Worm (Caenorhabditis elegans) whole organism, late embryonic: ENCODE measurements around the gene C07E3.10.

Source experiments
- C08G9.2 ChIP-seq: sonication (generic microtip); optimal IDR thresholded peaks from 2 replicates; lab custom pipeline; 2016; ENCODE audit warnings: mild to moderate bottlenecking, missing genetic modification characterization, moderate library complexity, missing compliant biosample characterization
- C38D4.7 ChIP-seq: fragments of 200-800 bp; sonication (Bioruptor generic); optimal IDR thresholded peaks from 2 replicates; lab custom pipeline; 2018; ENCODE audit warnings: mild to moderate bottlenecking, missing genetic modification characterization, moderate library complexity, missing compliant biosample characterization
- F13H6.1 ChIP-seq: sonication (generic microtip); optimal IDR thresholded peaks from 2 replicates; lab custom pipeline; 2016; ENCODE audit warnings: missing genetic modification characterization, missing compliant biosample characterization
- K09A11.1 ChIP-seq: sonication (generic microtip); optimal IDR thresholded peaks from 2 replicates; lab custom pipeline; 2017; ENCODE audit warnings: antibody characterized with exemption, mild to moderate bottlenecking, missing genetic modification characterization, missing compliant biosample characterization; ENCODE audit not compliant: insufficient read depth
- T23F11.4 ChIP-seq: fragments of 200-800 bp; sonication (Bioruptor generic); optimal IDR thresholded peaks from 2 replicates; lab custom pipeline; 2018; ENCODE audit warnings: mild to moderate bottlenecking, missing genetic modification characterization, missing compliant biosample characterization
- Y22D7AL.16 ChIP-seq: sonication (generic microtip); optimal IDR thresholded peaks from 2 replicates; lab custom pipeline; 2016; ENCODE audit warnings: missing genetic modification characterization, missing compliant biosample characterization
- ahr-1 ChIP-seq: sonication (generic microtip); optimal IDR thresholded peaks from 2 replicates; lab custom pipeline; 2016; ENCODE audit warnings: missing genetic modification characterization, missing compliant biosample characterization
- ama-1 ChIP-seq: fragments of 150-350 bp; optimal IDR thresholded peaks from 2 replicates; lab custom pipeline; 2014
- ceh-18 ChIP-seq: sonication (generic microtip); optimal IDR thresholded peaks from 2 replicates; lab custom pipeline; 2016; ENCODE audit warnings: missing genetic modification characterization, missing compliant biosample characterization
- ceh-2 ChIP-seq: sonication (generic microtip); optimal IDR thresholded peaks from 2 replicates; lab custom pipeline; 2016; ENCODE audit warnings: missing genotype, missing genetic modification characterization, missing compliant biosample characterization
- ceh-22 ChIP-seq: sonication (generic microtip); optimal IDR thresholded peaks from 2 replicates; lab custom pipeline; 2017; ENCODE audit warnings: missing biosample characterization, missing genetic modification characterization
- ceh-30 ChIP-seq: fragments of 150-350 bp; optimal IDR thresholded peaks from 2 replicates; lab custom pipeline; 2014; ENCODE audit warnings: missing biosample characterization, missing genetic modification characterization
- ceh-34 ChIP-seq: sonication (generic microtip); optimal IDR thresholded peaks from 2 replicates; lab custom pipeline; 2016; ENCODE audit warnings: mild to moderate bottlenecking, missing genetic modification characterization, missing compliant biosample characterization
- ceh-45 ChIP-seq: fragments of 200-800 bp; sonication (Bioruptor generic); IDR thresholded peaks from 2 replicates; pipeline ENCODE4 v1.3.6; 2022; ENCODE audit warnings: missing genetic modification reagents, missing genetic modification characterization, missing compliant biosample characterization
- ceh-48 ChIP-seq: sonication (generic microtip); optimal IDR thresholded peaks from 2 replicates; lab custom pipeline; 2016; ENCODE audit warnings: missing genetic modification characterization, inconsistent platforms, missing compliant biosample characterization
- ceh-6 ChIP-seq: fragments of 200-800 bp; sonication (Bioruptor generic); optimal IDR thresholded peaks from 2 replicates; lab custom pipeline; 2018; ENCODE audit warnings: mild to moderate bottlenecking, missing genetic modification characterization, missing compliant biosample characterization
- che-1 ChIP-seq: sonication (generic microtip); optimal IDR thresholded peaks from 2 replicates; lab custom pipeline; 2016; ENCODE audit warnings: mild to moderate bottlenecking, missing genetic modification characterization, missing compliant biosample characterization
- dmd-4 ChIP-seq: sonication (generic microtip); optimal IDR thresholded peaks from 2 replicates; lab custom pipeline; 2016; ENCODE audit warnings: borderline replicate concordance, missing genetic modification characterization, missing compliant biosample characterization
- elt-4 ChIP-seq: sonication (generic microtip); optimal IDR thresholded peaks from 2 replicates; lab custom pipeline; 2016; ENCODE audit warnings: missing genetic modification characterization, missing compliant biosample characterization
- ets-4 ChIP-seq: sonication (generic microtip); optimal IDR thresholded peaks from 2 replicates; lab custom pipeline; 2016; ENCODE audit warnings: missing genetic modification characterization, missing compliant biosample characterization
- eyg-1 ChIP-seq: sonication (generic microtip); optimal IDR thresholded peaks from 2 replicates; lab custom pipeline; 2016; ENCODE audit warnings: missing genotype, missing genetic modification characterization, missing compliant biosample characterization
- fax-1 ChIP-seq: sonication (generic microtip); optimal IDR thresholded peaks from 2 replicates; lab custom pipeline; 2016; ENCODE audit warnings: missing genotype, missing genetic modification characterization, missing compliant biosample characterization
- fkh-10 ChIP-seq: fragments of 150-350 bp; optimal IDR thresholded peaks from 2 replicates; lab custom pipeline; 2014; ENCODE audit warnings: missing biosample characterization, missing genetic modification reagents, missing genetic modification characterization
- fkh-6 ChIP-seq: sonication (generic microtip); optimal IDR thresholded peaks from 2 replicates; lab custom pipeline; 2016; ENCODE audit warnings: missing genetic modification characterization, missing compliant biosample characterization
- gmeb-2 ChIP-seq: sonication (generic microtip); optimal IDR thresholded peaks from 2 replicates; lab custom pipeline; 2016; ENCODE audit warnings: missing genetic modification characterization, inconsistent platforms, missing compliant biosample characterization
- hlh-13 ChIP-seq: fragments of 200-800 bp; sonication (Bioruptor generic); optimal IDR thresholded peaks from 2 replicates; lab custom pipeline; 2018; ENCODE audit warnings: mild to moderate bottlenecking, missing genetic modification characterization, missing compliant biosample characterization
- hlh-15 ChIP-seq: sonication (generic microtip); optimal IDR thresholded peaks from 2 replicates; lab custom pipeline; 2016; ENCODE audit warnings: missing genetic modification characterization, missing compliant biosample characterization
- hlh-30 ChIP-seq: sonication (generic microtip); optimal IDR thresholded peaks from 2 replicates; lab custom pipeline; 2017; ENCODE audit warnings: antibody characterized with exemption, missing genetic modification characterization, missing compliant biosample characterization; ENCODE audit not compliant: insufficient read depth
- hlh-6 ChIP-seq: sonication (generic microtip); optimal IDR thresholded peaks from 2 replicates; lab custom pipeline; 2016; ENCODE audit warnings: missing genotype, missing genetic modification characterization, missing compliant biosample characterization
- lim-6 ChIP-seq: sonication (generic microtip); optimal IDR thresholded peaks from 2 replicates; lab custom pipeline; 2016; ENCODE audit warnings: missing genetic modification characterization, missing compliant biosample characterization
- madf-2 ChIP-seq: sonication (generic microtip); optimal IDR thresholded peaks from 2 replicates; lab custom pipeline; 2017; ENCODE audit warnings: missing genetic modification characterization, missing compliant biosample characterization
- nfya-1 ChIP-seq: sonication (generic microtip); optimal IDR thresholded peaks from 2 replicates; lab custom pipeline; 2017; ENCODE audit warnings: missing genetic modification characterization, mild to moderate bottlenecking, missing compliant biosample characterization, antibody characterized with exemption, moderate library complexity
- npax-4 ChIP-seq: sonication (generic microtip); optimal IDR thresholded peaks from 2 replicates; lab custom pipeline; 2016; ENCODE audit warnings: missing genetic modification characterization, missing compliant biosample characterization
- odd-2 ChIP-seq: sonication (generic microtip); optimal IDR thresholded peaks from 2 replicates; lab custom pipeline; 2017; ENCODE audit warnings: antibody characterized with exemption, mild to moderate bottlenecking, missing genetic modification characterization, missing compliant biosample characterization
- pag-3 ChIP-seq: sonication (generic microtip); optimal IDR thresholded peaks from 2 replicates; lab custom pipeline; 2016; ENCODE audit warnings: missing compliant biosample characterization, missing genetic modification characterization, borderline replicate concordance
- pat-9 ChIP-seq: fragments of 200-800 bp; sonication (Bioruptor generic); optimal IDR thresholded peaks from 2 replicates; lab custom pipeline; 2018; ENCODE audit warnings: mild to moderate bottlenecking, missing genetic modification characterization, moderate library complexity, missing compliant biosample characterization
- pax-1 ChIP-seq: fragments of 150-350 bp; optimal IDR thresholded peaks from 2 replicates; lab custom pipeline; 2014; ENCODE audit warnings: missing biosample characterization, missing genetic modification characterization
- pha-4 ChIP-seq: fragments of 150-350 bp; optimal IDR thresholded peaks from 2 replicates; lab custom pipeline; 2018; ENCODE audit warnings: missing biosample characterization, missing genetic modification reagents, missing genetic modification characterization
- pqm-1 ChIP-seq: sonication (generic microtip); optimal IDR thresholded peaks from 2 replicates; lab custom pipeline; 2016; ENCODE audit warnings: missing genetic modification characterization, missing compliant biosample characterization
- ref-2 ChIP-seq: sonication (generic microtip); optimal IDR thresholded peaks from 2 replicates; lab custom pipeline; 2016; ENCODE audit warnings: missing genetic modification characterization, missing compliant biosample characterization
- sdc-2 ChIP-seq: sonication (generic microtip); optimal IDR thresholded peaks from 2 replicates; lab custom pipeline; 2016; ENCODE audit warnings: missing genotype, missing genetic modification characterization, missing compliant biosample characterization
- syd-9 ChIP-seq: sonication (generic microtip); optimal IDR thresholded peaks from 2 replicates; lab custom pipeline; 2016; ENCODE audit warnings: mild to moderate bottlenecking, missing genetic modification characterization, moderate library complexity, missing compliant biosample characterization
- tbx-2 ChIP-seq: sonication (generic microtip); optimal IDR thresholded peaks from 2 replicates; lab custom pipeline; 2016; ENCODE audit warnings: missing genetic modification characterization, missing compliant biosample characterization
- ttx-3 ChIP-seq: sonication (generic microtip); optimal IDR thresholded peaks from 2 replicates; lab custom pipeline; 2016; ENCODE audit warnings: missing genetic modification reagents, missing genetic modification characterization, missing compliant biosample characterization
- unc-3 ChIP-seq, 2 experiments: fragments of 200-800 bp in 1 of 2; sonication (Bioruptor generic) in 1 of 2; sonication (generic microtip) in 1 of 2; conservative IDR thresholded peaks in 1 of 2; optimal IDR thresholded peaks in 1 of 2; 2 replicates each; pipeline versions ENCODE4 v1.3.6 to Lab custom; 2016 to 2022; ENCODE audit warnings: missing compliant biosample characterization in 2 of 2, missing genetic modification characterization in 2 of 2, missing genetic modification reagents in 1 of 2
- unc-55 ChIP-seq: sonication (generic microtip); optimal IDR thresholded peaks from 2 replicates; lab custom pipeline; 2017; ENCODE audit warnings: missing biosample characterization, missing genetic modification reagents, missing genetic modification characterization
- ztf-16 ChIP-seq: sonication (generic microtip); optimal IDR thresholded peaks from 2 replicates; lab custom pipeline; 2017; ENCODE audit warnings: missing genetic modification characterization, missing compliant biosample characterization

The C07E3.10 gene

ce11 chrII:10374776-10375175, 28.6 kb downstream of the C07E3.10 start:
- no peak for TF ChIP-seq pat-9 (tag; lab: Kevin White, UChicago)
- TF ChIP-seq ceh-45 (GFP tag; lab: Robert Waterston, UW), result no peak
- TF ChIP-seq ahr-1 (tag; lab: Kevin White, UChicago), result no peak
- no peak for TF ChIP-seq ama-1 (lab: Kevin White, UChicago)
- TF ChIP-seq pqm-1 (tag; lab: Kevin White, UChicago), result no peak
- TF ChIP-seq dmd-4 (tag; lab: Kevin White, UChicago), result no peak
- TF ChIP-seq ztf-16 (tag; lab: Kevin White, UChicago), result no peak
- no peak for TF ChIP-seq F13H6.1 (tag; lab: Kevin White, UChicago)
- no peak for TF ChIP-seq nfya-1 (tag; lab: Kevin White, UChicago)
- TF ChIP-seq T23F11.4, result no peak
- TF ChIP-seq pha-4 (tag; lab: Kevin White, UChicago), result no peak
- TF ChIP-seq elt-4 (tag; lab: Kevin White, UChicago), result no peak

ce11 chrII:10377901-10378300, 31.7 kb downstream of the C07E3.10 start:
- TF ChIP-seq ceh-18 (tag; lab: Kevin White, UChicago), result no peak

ce11 chrII:10379546-10379945, 33.4 kb downstream of the C07E3.10 start:
- TF ChIP-seq C08G9.2 (tag; lab: Kevin White, UChicago), result no peak
- no peak for TF ChIP-seq ceh-2
- no peak for TF ChIP-seq unc-3 (GFP tag; conservative IDR thresholded peaks at IDR 0.05; lab: Robert Waterston, UW)
- TF ChIP-seq unc-3 (tag; optimal IDR thresholded peaks at IDR 0.05; lab: Kevin White, UChicago), result no peak
- no peak for TF ChIP-seq ref-2 (tag; lab: Kevin White, UChicago)
- no peak for TF ChIP-seq gmeb-2
- no peak for TF ChIP-seq ceh-22
- TF ChIP-seq lim-6 (tag; lab: Kevin White, UChicago), result no peak
- TF ChIP-seq pag-3 (tag; lab: Kevin White, UChicago), result no peak
- no peak for TF ChIP-seq sdc-2 (tag; lab: Kevin White, UChicago)
- no peak for TF ChIP-seq ama-1 (lab: Kevin White, UChicago)
- TF ChIP-seq hlh-15 (tag; lab: Kevin White, UChicago), result no peak
- no peak for TF ChIP-seq hlh-6 (tag; lab: Kevin White, UChicago)
- TF ChIP-seq fkh-6, result no peak
- no peak for TF ChIP-seq ztf-16 (tag; lab: Kevin White, UChicago)

- TF ChIP-seq syd-9 (tag; lab: Kevin White, UChicago), result no peak
- no peak for TF ChIP-seq che-1 (tag; lab: Kevin White, UChicago)
- TF ChIP-seq ztf-16 (tag; lab: Kevin White, UChicago), result peak; percentile 6
- TF ChIP-seq ceh-6 (GFP tag; lab: Kevin White, UChicago), result no peak
- no peak for TF ChIP-seq C38D4.7
- TF ChIP-seq nfya-1 (tag; lab: Kevin White, UChicago), result peak; percentile 71
- TF ChIP-seq ceh-45 (GFP tag; lab: Robert Waterston, UW), result no peak
- no peak for TF ChIP-seq npax-4
- no peak for TF ChIP-seq hlh-6 (tag; lab: Kevin White, UChicago)
- no peak for TF ChIP-seq Y22D7AL.16 (tag; lab: Kevin White, UChicago)
- no peak for TF ChIP-seq elt-4 (tag; lab: Kevin White, UChicago)
- no peak for TF ChIP-seq ceh-48
- TF ChIP-seq eyg-1 (tag; lab: Kevin White, UChicago), result no peak
- TF ChIP-seq unc-55, result peak; percentile 62
- TF ChIP-seq ceh-30 (tag; lab: Kevin White, UChicago), result no peak
- TF ChIP-seq ceh-34 (tag; lab: Kevin White, UChicago), result no peak
- TF ChIP-seq sdc-2 (tag; lab: Kevin White, UChicago), result no peak
- no peak for TF ChIP-seq lim-6 (tag; lab: Kevin White, UChicago)
- no peak for TF ChIP-seq fax-1 (tag; lab: Kevin White, UChicago)
- TF ChIP-seq K09A11.1 (tag; lab: Kevin White, UChicago), result no peak
- TF ChIP-seq tbx-2 (tag; lab: Kevin White, UChicago), result peak; percentile 41
- no peak for TF ChIP-seq odd-2 (tag; lab: Kevin White, UChicago)
- TF ChIP-seq pax-1 (tag; lab: Kevin White, UChicago), result no peak
- TF ChIP-seq ttx-3 (tag; lab: Kevin White, UChicago), result no peak
- no peak for TF ChIP-seq fkh-10
- peak; percentile 8 for TF ChIP-seq ref-2 (tag; lab: Kevin White, UChicago)
- TF ChIP-seq hlh-30 (tag; lab: Kevin White, UChicago), result peak; percentile 9
- TF ChIP-seq hlh-13 (GFP tag; lab: Kevin White, UChicago), result no peak
- TF ChIP-seq madf-2 (tag; lab: Kevin White, UChicago), result peak; percentile 3
- TF ChIP-seq ets-4 (tag; lab: Kevin White, UChicago), result peak; percentile 11
These were observed 36.1 kb downstream of the C07E3.10 start for ce11 chrII:10382247-10382646.
